Fruit fly (Drosophila melanogaster) whole organism, prepupa: ENCODE data around the gene cac.

Source experiments
- Blimp-1 ChIP-seq: fragments of 200-800 bp; sonication (Bioruptor generic); optimal IDR thresholded peaks from 3 replicates; lab custom pipeline; 2017; ENCODE audit warnings: missing biosample characterization, missing genetic modification characterization, mild to moderate bottlenecking, moderate library complexity, missing genetic modification reagents
- CG10669 ChIP-seq: fragments of 200-800 bp; sonication (Bioruptor generic); optimal IDR thresholded peaks from 3 replicates; lab custom pipeline; 2018; ENCODE audit warnings: missing biosample characterization, mild to moderate bottlenecking, missing genetic modification characterization, moderate library complexity
- CG15336 ChIP-seq: fragments of 200-800 bp; sonication (Bioruptor generic); IDR thresholded peaks from 2 replicates; pipeline ENCODE4 v1.3.6; 2022; ENCODE audit warnings: missing biosample characterization, missing genetic modification characterization
- CG1621 ChIP-seq: fragments of 200-800 bp; sonication (Bioruptor generic); optimal IDR thresholded peaks from 3 replicates; lab custom pipeline; 2018; ENCODE audit warnings: missing biosample characterization, mild to moderate bottlenecking, missing genetic modification characterization
- CG16779 ChIP-seq: fragments of 200-800 bp; sonication (Bioruptor generic); optimal IDR thresholded peaks from 3 replicates; lab custom pipeline; 2017; ENCODE audit warnings: missing biosample characterization, mild to moderate bottlenecking, missing genetic modification characterization
- CG31627 ChIP-seq: fragments of 200-800 bp; sonication (Bioruptor generic); optimal IDR thresholded peaks from 3 replicates; lab custom pipeline; 2016; ENCODE audit warnings: missing biosample characterization, missing genetic modification characterization
- CG32006 ChIP-seq: fragments of 200-800 bp; sonication (Bioruptor generic); optimal IDR thresholded peaks from 3 replicates; lab custom pipeline; 2017; ENCODE audit warnings: missing biosample characterization, mild to moderate bottlenecking, missing genetic modification characterization
- CG34406 ChIP-seq: fragments of 200-800 bp; sonication (Bioruptor generic); optimal IDR thresholded peaks from 3 replicates; lab custom pipeline; 2016; ENCODE audit warnings: missing biosample characterization, missing genetic modification characterization
- CG4318 ChIP-seq: fragments of 200-800 bp; sonication (Bioruptor generic); optimal IDR thresholded peaks from 3 replicates; lab custom pipeline; 2017; ENCODE audit warnings: missing biosample characterization, mild to moderate bottlenecking, missing genetic modification characterization
- CG6163 ChIP-seq: fragments of 200-800 bp; sonication (Bioruptor generic); IDR thresholded peaks from 3 replicates; pipeline ENCODE4 v1.3.6; 2022; ENCODE audit warnings: missing biosample characterization, missing genetic modification characterization
- CG6276 ChIP-seq: fragments of 200-800 bp; sonication (Bioruptor generic); optimal IDR thresholded peaks from 2 replicates; lab custom pipeline; 2017; ENCODE audit warnings: missing biosample characterization, mild to moderate bottlenecking, missing genetic modification characterization
- CG6854 ChIP-seq: fragments of 200-800 bp; sonication (Bioruptor generic); optimal IDR thresholded peaks from 2 replicates; lab custom pipeline; 2017; ENCODE audit warnings: missing biosample characterization, mild to moderate bottlenecking, missing genetic modification characterization
- CG8119 ChIP-seq: fragments of 200-800 bp; sonication (Bioruptor generic); IDR thresholded peaks from 3 replicates; pipeline ENCODE4 v1.3.6; 2022; ENCODE audit warnings: missing biosample characterization, missing genetic modification characterization
- CG8632 ChIP-seq: fragments of 200-800 bp; sonication (Bioruptor generic); optimal IDR thresholded peaks from 3 replicates; lab custom pipeline; 2016; ENCODE audit warnings: missing biosample characterization, missing genetic modification characterization
- CG9139 ChIP-seq: fragments of 200-800 bp; sonication (Bioruptor generic); optimal IDR thresholded peaks from 3 replicates; lab custom pipeline; 2017; ENCODE audit warnings: missing biosample characterization, mild to moderate bottlenecking, missing genetic modification characterization
- Eip75B ChIP-seq: fragments of 200-800 bp; sonication (Bioruptor generic); optimal IDR thresholded peaks from 3 replicates; lab custom pipeline; 2016; ENCODE audit warnings: missing biosample characterization, missing genetic modification characterization
- Eip78C ChIP-seq: fragments of 200-800 bp; sonication (Bioruptor generic); peaks from one replicate; lab custom pipeline; 2016; ENCODE audit warnings: missing biosample characterization, missing genetic modification characterization
- Eip93F ChIP-seq: fragments of 200-800 bp; sonication (Bioruptor generic); optimal IDR thresholded peaks from 2 replicates; lab custom pipeline; 2016; ENCODE audit warnings: missing biosample characterization, mild to moderate bottlenecking, missing genetic modification characterization
- Ets21C ChIP-seq: fragments of 200-800 bp; sonication (Bioruptor generic); optimal IDR thresholded peaks from 3 replicates; lab custom pipeline; 2016; ENCODE audit warnings: missing biosample characterization, missing genetic modification characterization
- Hr38 ChIP-seq: sonication (Bioruptor generic); optimal IDR thresholded peaks from 2 replicates; lab custom pipeline; 2016; ENCODE audit warnings: missing biosample characterization, missing genetic modification characterization
- Lpt ChIP-seq: fragments of 200-800 bp; sonication (Bioruptor generic); optimal IDR thresholded peaks from 3 replicates; lab custom pipeline; 2016; ENCODE audit warnings: missing biosample characterization, missing genetic modification characterization
- Met ChIP-seq: fragments of 200-800 bp; sonication (Bioruptor generic); optimal IDR thresholded peaks from 3 replicates; lab custom pipeline; 2016; ENCODE audit warnings: missing biosample characterization, missing genetic modification characterization
- Smox ChIP-seq: fragments of 200-800 bp; sonication (Bioruptor generic); optimal IDR thresholded peaks from 3 replicates; lab custom pipeline; 2016; ENCODE audit warnings: missing biosample characterization, missing genetic modification characterization
- Sox102F ChIP-seq: fragments of 200-800 bp; sonication (Bioruptor generic); optimal IDR thresholded peaks from 2 replicates; lab custom pipeline; 2016; ENCODE audit warnings: missing biosample characterization, mild to moderate bottlenecking, missing genetic modification characterization
- acj6 ChIP-seq: fragments of 200-800 bp; sonication (Bioruptor generic); optimal IDR thresholded peaks from 3 replicates; lab custom pipeline; 2016; ENCODE audit warnings: missing biosample characterization, missing genetic modification characterization
- cyc ChIP-seq: fragments of 200-800 bp; sonication (Bioruptor generic); optimal IDR thresholded peaks from 3 replicates; lab custom pipeline; 2016; ENCODE audit warnings: missing biosample characterization, missing genetic modification characterization
- dac ChIP-seq: fragments of 200-800 bp; sonication (Bioruptor generic); optimal IDR thresholded peaks from 2 replicates; lab custom pipeline; 2017; ENCODE audit warnings: missing biosample characterization, mild to moderate bottlenecking, missing genetic modification characterization
- dsx ChIP-seq: fragments of 200-800 bp; optimal IDR thresholded peaks from 3 replicates; lab custom pipeline; 2019; ENCODE audit warnings: missing biosample characterization, mild to moderate bottlenecking, missing genetic modification characterization, moderate library complexity; ENCODE audit not compliant: poor library complexity, severe bottlenecking
- eg ChIP-seq: fragments of 200-800 bp; sonication (Bioruptor generic); IDR thresholded peaks from 3 replicates; pipeline ENCODE4 v1.3.6; 2022; ENCODE audit warnings: missing biosample characterization, missing genetic modification characterization
- fkh ChIP-seq: fragments of 200-800 bp; sonication (Bioruptor generic); optimal IDR thresholded peaks from 3 replicates; lab custom pipeline; 2017; ENCODE audit warnings: missing biosample characterization, mild to moderate bottlenecking, missing genetic modification characterization, moderate library complexity
- net ChIP-seq: fragments of 200-800 bp; sonication (Bioruptor generic); optimal IDR thresholded peaks from 3 replicates; lab custom pipeline; 2016; ENCODE audit warnings: missing biosample characterization, missing genetic modification characterization
- salr ChIP-seq, 2 experiments: fragments of 200-800 bp; sonication (Bioruptor generic); optimal IDR thresholded peaks; 3 replicates each; lab custom pipeline; 2016 to 2018; ENCODE audit warnings: missing biosample characterization in 2 of 2, missing genetic modification characterization in 2 of 2, mild to moderate bottlenecking in 1 of 2
- spab ChIP-seq: fragments of 200-800 bp; sonication (Bioruptor generic); optimal IDR thresholded peaks from 2 replicates; lab custom pipeline; 2017; ENCODE audit warnings: missing biosample characterization, mild to moderate bottlenecking, missing genetic modification characterization, missing genetic modification reagents
- svp ChIP-seq: fragments of 200-800 bp; sonication (Bioruptor generic); peaks from one replicate; lab custom pipeline; 2016; ENCODE audit warnings: missing biosample characterization, missing genetic modification characterization
- topi ChIP-seq: fragments of 200-800 bp; sonication (Bioruptor generic); optimal IDR thresholded peaks from 3 replicates; lab custom pipeline; 2016; ENCODE audit warnings: missing biosample characterization, missing genetic modification characterization

The cac gene

dm6 chrX:11988912-11989311 is 4.0 kb upstream of the cac start, which contains the start of gene tsg:
TSS of gene tsg (minus strand) at chrX:11988948.
- TF ChIP-seq acj6 (no peak), Hr38 (GFP tag; lab: Kevin White, UChicago) (no peak), Sox102F (no peak), CG15336 (no peak), dac (GFP tag; lab: Kevin White, UChicago) (no peak), svp (GFP tag; lab: Kevin White, UChicago) (no peak), dsx (GFP tag; lab: Kevin White, UChicago) (no peak), Eip78C (GFP tag; lab: Kevin White, UChicago) (no peak), Ets21C (GFP tag; lab: Kevin White, UChicago) (no peak), eg (no peak), topi (GFP tag; lab: Kevin White, UChicago) (no peak), spab (GFP tag; lab: Kevin White, UChicago) (no peak), CG16779 (no peak), CG9139 (GFP tag; lab: Kevin White, UChicago) (no peak), CG8119 (GFP tag; lab: Robert Waterston, UW) (no peak), net (no peak), CG6163 (no peak), cyc (GFP tag; lab: Kevin White, UChicago) (no peak)

- no peak for TF ChIP-seq Smox (GFP tag; lab: Kevin White, UChicago)
- TF ChIP-seq salr (GFP tag; optimal IDR thresholded peaks at IDR 0.05; lab: Kevin White, UChicago): no peak
- TF ChIP-seq CG6854 (GFP tag; lab: Kevin White, UChicago): no peak
- TF ChIP-seq svp (GFP tag; lab: Kevin White, UChicago): no peak
- no peak for TF ChIP-seq CG32006 (GFP tag; lab: Kevin White, UChicago)
- no peak for TF ChIP-seq CG4318 (GFP tag; lab: Kevin White, UChicago)
Observed at dm6 chrX:11987664-11988063, 2.8 kb upstream of the cac start, which contains the start of gene gd. TSS of gene gd (minus strand) at chrX:11987764.

dm6 chrX:11983838-11984237 is 1.0 kb downstream of the cac start:
- TF ChIP-seq CG34406 (GFP tag; lab: Kevin White, UChicago): no peak
- TF ChIP-seq CG32006 (GFP tag; lab: Kevin White, UChicago): no peak
- TF ChIP-seq spab (GFP tag; lab: Kevin White, UChicago): no peak
- no peak for TF ChIP-seq salr (GFP tag; optimal IDR thresholded peaks at IDR 0.05; lab: Kevin White, UChicago)
- TF ChIP-seq Lpt (GFP tag; lab: Kevin White, UChicago): no peak
- TF ChIP-seq Smox (GFP tag; lab: Kevin White, UChicago): no peak
- TF ChIP-seq CG8632: no peak
- no peak for TF ChIP-seq Blimp-1 (GFP tag; lab: Kevin White, UChicago)
- no peak for TF ChIP-seq Sox102F
- no peak for TF ChIP-seq CG6276 (GFP tag; lab: Kevin White, UChicago)
- TF ChIP-seq CG1621: no peak
- TF ChIP-seq Eip93F (GFP tag; lab: Kevin White, UChicago): no peak
- TF ChIP-seq CG10669: no peak
- TF ChIP-seq Eip75B (GFP tag; lab: Kevin White, UChicago): no peak
- TF ChIP-seq net: no peak
- TF ChIP-seq Met (GFP tag; lab: Kevin White, UChicago): no peak
- no peak for TF ChIP-seq CG16779
- no peak for TF ChIP-seq CG6854 (GFP tag; lab: Kevin White, UChicago)
- TF ChIP-seq topi (GFP tag; lab: Kevin White, UChicago): no peak

- TF ChIP-seq CG31627 (GFP tag; lab: Kevin White, UChicago) (no peak), cyc (GFP tag; lab: Kevin White, UChicago) (no peak), Met (GFP tag; lab: Kevin White, UChicago) (no peak), topi (GFP tag; lab: Kevin White, UChicago) (no peak), fkh (GFP tag; lab: Kevin White, UChicago) (no peak), svp (GFP tag; lab: Kevin White, UChicago) (no peak), net (no peak), Blimp-1 (GFP tag; lab: Kevin White, UChicago) (no peak), CG6854 (GFP tag; lab: Kevin White, UChicago) (no peak)
Observed at dm6 chrX:11930726-11931125, 54.2 kb downstream of the cac start, which contains the start of gene Pdzd8. TSS of gene Pdzd8 (minus strand) at chrX:11930850.
